Worm (Caenorhabditis elegans) whole organism, mixed stage, embryonic: ENCODE data around the gene lpr-3.

Experiments used
- nhr-237 ChIP-seq: fragments of 150-350 bp; optimal IDR thresholded peaks from 2 replicates; lab custom pipeline; 2014; ENCODE audit warnings: missing biosample characterization, missing genetic modification characterization
- sptf-1 ChIP-seq: sonication (generic microtip); optimal IDR thresholded peaks from 2 replicates; lab custom pipeline; 2017; ENCODE audit warnings: mild to moderate bottlenecking, missing genetic modification characterization, moderate library complexity, missing compliant biosample characterization
- unc-120 ChIP-seq: sonication (generic microtip); optimal IDR thresholded peaks from 2 replicates; lab custom pipeline; 2017; ENCODE audit warnings: missing genetic modification characterization, missing compliant biosample characterization; ENCODE audit not compliant: poor library complexity, severe bottlenecking

DNA sequence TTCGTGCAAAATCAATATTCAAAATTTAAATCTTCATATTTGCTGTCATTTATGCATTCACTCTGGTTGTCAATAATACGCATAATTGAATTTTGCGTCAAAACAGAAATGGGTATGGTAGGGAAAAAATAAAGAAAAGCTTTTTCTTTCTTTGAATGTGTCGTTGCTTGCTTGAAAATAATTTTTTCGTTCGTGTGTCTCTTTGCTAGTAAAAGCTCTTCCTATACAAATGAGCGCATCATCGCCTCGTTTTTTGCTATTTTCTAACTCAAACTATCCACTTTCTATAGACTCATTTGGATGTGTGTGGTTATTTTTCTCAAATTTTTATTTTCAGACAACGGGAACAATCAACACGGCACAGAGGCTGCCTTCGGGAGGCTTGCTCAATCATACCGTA is 28.6 kb upstream of the lpr-3 start, which contains the start of gene ldb-1:
- TF ChIP-seq sptf-1 (tag; lab: Kevin White, UChicago), result no peak
- TF ChIP-seq unc-120 (tag; lab: Kevin White, UChicago), result no peak
- TF ChIP-seq nhr-237 (tag; lab: Kevin White, UChicago), result no peak
